Worm (Caenorhabditis elegans): ENCODE measurements around the gene R02F11.12.

DNA sequence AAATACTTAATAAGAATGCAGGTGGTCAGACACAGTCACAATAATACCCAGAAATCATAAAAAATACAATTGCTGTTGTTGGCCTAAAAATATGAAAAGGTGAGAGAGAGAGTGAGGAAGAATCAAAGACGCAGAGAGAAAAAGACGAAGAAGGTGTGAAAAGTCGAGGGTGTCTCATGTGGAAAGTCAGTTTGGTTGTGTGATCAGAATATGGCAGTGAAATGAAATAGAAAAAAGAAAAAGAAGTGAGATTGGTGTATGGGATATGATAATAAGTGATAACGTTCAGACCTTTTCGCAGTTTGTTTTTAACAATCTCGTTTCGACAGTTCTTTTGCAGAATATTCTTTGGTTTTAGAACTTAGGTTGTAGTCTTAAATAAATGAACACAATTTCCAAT is 16.4 kb downstream of the R02F11.12 start:
- TF ChIP-seq ceh-82 (tag; optimal IDR thresholded peaks at IDR 0.05) (no peak), unc-39 (tag; optimal IDR thresholded peaks at IDR 0.05) (no peak), nhr-41 (GFP tag; IDR thresholded peaks at IDR 0.05) (no peak), spr-3 (GFP tag; optimal IDR thresholded peaks at IDR 0.05) (no peak), jun-1 (tag; optimal IDR thresholded peaks at IDR 0.05) (no peak), pha-4 (GFP tag; IDR thresholded peaks at IDR 0.05) (no peak), pha-4 (tag; optimal IDR thresholded peaks at IDR 0.05) (no peak), zip-11 (GFP tag; IDR thresholded peaks at IDR 0.05) (no peak), ama-1 (optimal IDR thresholded peaks at IDR 0.05) (no peak), nhr-77 (tag; optimal IDR thresholded peaks at IDR 0.05) (no peak), ceh-32 (tag; optimal IDR thresholded peaks at IDR 0.05; ENCODE audit: poor library complexity) (no peak)

Measured in whole organism, L4 larva.